Worm (Caenorhabditis elegans): ENCODE results near the gene srlf-7.

DNA sequence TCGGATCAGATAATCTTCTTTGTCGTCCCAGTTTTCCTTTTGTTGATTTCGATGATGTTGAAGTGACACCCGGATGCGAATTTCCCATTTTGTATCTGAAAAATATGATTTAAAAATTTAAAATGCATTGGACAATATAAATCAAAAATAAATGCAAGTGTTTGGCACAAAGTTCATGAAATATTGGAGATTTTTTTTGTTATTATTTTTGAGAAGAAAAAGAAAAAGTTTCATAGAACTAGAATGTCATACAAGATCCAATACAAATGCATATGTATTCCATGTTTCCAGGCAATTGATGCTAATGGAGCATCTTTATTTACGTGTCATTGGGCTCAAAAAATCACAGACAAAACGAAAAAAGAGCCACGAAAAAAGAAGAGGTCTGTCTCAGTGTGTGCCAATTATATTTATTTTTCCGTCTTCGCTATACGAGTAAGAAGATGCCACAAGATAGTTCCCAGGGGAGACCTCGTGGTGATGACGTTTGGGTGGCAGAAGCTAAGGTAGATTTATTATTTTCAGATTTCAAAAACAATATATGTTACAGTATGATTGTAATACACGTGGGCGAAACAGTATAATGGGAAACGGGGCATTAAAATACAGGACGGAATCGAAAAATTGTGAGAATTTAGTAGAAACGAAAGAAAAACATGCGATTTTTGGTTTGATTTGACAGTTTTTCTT lies 30.5 kb downstream of the srlf-7 start, which contains the start of the genes glb-23 and R13A1.1:
- TF ChIP-seq lsy-2 (tag; optimal IDR thresholded peaks at IDR 0.05) (no peak), ama-1 (optimal IDR thresholded peaks at IDR 0.05) (no peak), nhr-77 (tag; optimal IDR thresholded peaks at IDR 0.05) (no peak), unc-55 (GFP tag; optimal IDR thresholded peaks at IDR 0.05) (no peak), dmd-4 (tag; optimal IDR thresholded peaks at IDR 0.05) (no peak), lin-13 (GFP tag; optimal IDR thresholded peaks at IDR 0.05) (no peak), ceh-16 (tag; optimal IDR thresholded peaks at IDR 0.05) (no peak), aly-2 (tag; optimal IDR thresholded peaks at IDR 0.05) (no peak), R02D3.7 (tag; optimal IDR thresholded peaks at IDR 0.05) (no peak)
